Fruit fly (Drosophila melanogaster): ENCODE results near the gene Atac3.

Atac3 gene

DNA sequence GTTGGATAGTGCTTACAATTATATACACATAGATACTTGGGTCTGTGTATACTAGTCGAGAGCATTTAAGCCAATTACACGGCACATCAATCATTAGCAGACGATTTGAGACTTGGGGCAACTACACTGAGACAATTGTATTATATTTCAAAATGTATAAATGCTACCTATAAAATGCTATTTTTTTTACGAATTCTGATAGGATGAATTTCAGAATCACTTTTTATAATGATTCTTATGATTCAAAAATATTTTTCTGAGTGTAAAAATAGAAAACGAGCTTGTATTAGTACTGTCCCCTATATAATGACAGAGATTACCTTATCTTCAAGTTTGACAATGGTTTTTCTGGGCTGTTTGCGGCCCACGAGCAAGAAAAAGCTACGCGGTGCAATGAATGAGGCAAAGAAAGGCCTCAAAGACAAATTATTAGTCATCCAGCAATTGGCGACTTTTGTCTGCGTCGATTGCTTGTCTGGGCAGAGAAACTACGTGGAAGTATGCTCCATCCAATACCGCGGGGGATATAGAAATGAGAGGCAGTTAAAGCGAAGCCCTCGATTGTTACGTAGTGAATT lies 22.9 kb upstream of the Atac3 start (continued):
- TF ChIP-seq Gsc (GFP tag; IDR thresholded peaks at IDR 0.05) (no peak), Dad (GFP tag; optimal IDR thresholded peaks at IDR 0.05) (peak; percentile 52), lmd (GFP tag; IDR thresholded peaks at IDR 0.05) (peak; percentile 85), Hand (GFP tag; optimal IDR thresholded peaks at IDR 0.05) (peak; percentile 36), Ssrp (tag; optimal IDR thresholded peaks at IDR 0.05) (peak; percentile 47), CG1792 (GFP tag; optimal IDR thresholded peaks at IDR 0.05) (peak; percentile 47), disco-r (GFP tag; optimal IDR thresholded peaks at IDR 0.05) (no peak), Hr51 (GFP tag; optimal IDR thresholded peaks at IDR 0.05) (peak; percentile 34 to 80), emc (GFP tag; optimal IDR thresholded peaks at IDR 0.05) (no peak), slbo (GFP tag; IDR thresholded peaks at IDR 0.05) (peak; percentile 85), p53 (GFP tag; optimal IDR thresholded peaks at IDR 0.05) (no peak), en (GFP tag; optimal IDR thresholded peaks at IDR 0.05) (no peak), sr (GFP tag; IDR thresholded peaks at IDR 0.05) (no peak), exex (tag; optimal IDR thresholded peaks at IDR 0.05) (peak; percentile 88), CG17328 (GFP tag; IDR thresholded peaks at IDR 0.05) (peak; percentile 77), ftz-f1 (GFP tag; optimal IDR thresholded peaks at IDR 0.05) (no peak), tap (tag; optimal IDR thresholded peaks at IDR 0.05) (peak; percentile 68), nau (GFP tag; optimal IDR thresholded peaks at IDR 0.05) (no peak), CG18011 (GFP tag; optimal IDR thresholded peaks at IDR 0.05) (no peak), NfI (GFP tag; optimal IDR thresholded peaks at IDR 0.05) (peak; percentile 43), CG11247 (GFP tag; IDR thresholded peaks at IDR 0.05) (peak; percentile 83), Med (GFP tag) (peak; percentile 92), knrl (GFP tag; IDR thresholded peaks at IDR 0.05; ENCODE audit: partially characterized antibody) (no peak), Rx (GFP tag; IDR thresholded peaks at IDR 0.05) (peak; percentile 55; the same call in 1 of the 2 replicates), CG8924 (tag; optimal IDR thresholded peaks at IDR 0.05) (peak; percentile 77), ci (GFP tag; IDR thresholded peaks at IDR 0.05) (peak; percentile 70; the same call in 2 of the 3 replicates), tna (GFP tag; IDR thresholded peaks at IDR 0.05; ENCODE audit: partially characterized antibody) (no peak), CG6683 (GFP tag; optimal IDR thresholded peaks at IDR 0.05) (peak; percentile 16), CG18599 (GFP tag; optimal IDR thresholded peaks at IDR 0.05) (peak; percentile 85), HHEX (GFP tag; optimal IDR thresholded peaks at IDR 0.05) (peak; percentile 79), CG17912 (GFP tag; optimal IDR thresholded peaks at IDR 0.05) (no peak), Awh (GFP tag; IDR thresholded peaks at IDR 0.05) (peak; percentile 72), gem (tag; optimal IDR thresholded peaks at IDR 0.05) (peak; percentile 84), kni (GFP tag; optimal IDR thresholded peaks at IDR 0.05) (no peak), Camta (GFP tag; optimal IDR thresholded peaks at IDR 0.05) (peak; percentile 61), CG10366 (GFP tag; IDR thresholded peaks at IDR 0.05) (peak; percentile 65), CG12219 (GFP tag; optimal IDR thresholded peaks at IDR 0.05) (peak; percentile 40), amos (GFP tag; IDR thresholded peaks at IDR 0.05; ENCODE audit: partially characterized antibody) (no peak), az2 (GFP tag; optimal IDR thresholded peaks at IDR 0.05) (peak; percentile 70), Sox100B (GFP tag; optimal IDR thresholded peaks at IDR 0.05) (no peak), rib (GFP tag; IDR thresholded peaks at IDR 0.05) (peak; percentile 77), CG32532 (GFP tag; IDR thresholded peaks at IDR 0.05) (peak; percentile 87), maf-S (GFP tag; optimal IDR thresholded peaks at IDR 0.05) (peak; percentile 32), crol (GFP tag; IDR thresholded peaks at IDR 0.05) (no peak), da (GFP tag; optimal IDR thresholded peaks at IDR 0.05) (no peak), Antp (GFP tag; optimal IDR thresholded peaks at IDR 0.05) (peak; percentile 4), MTF-1 (GFP tag; optimal IDR thresholded peaks at IDR 0.05; ENCODE audit: borderline replicate concordance) (no peak), CG4730 (GFP tag; IDR thresholded peaks at IDR 0.05) (peak; percentile 72), CG13287 (GFP tag; IDR thresholded peaks at IDR 0.05; ENCODE audit: partially characterized antibody) (no peak), HLH4C (GFP tag; IDR thresholded peaks at IDR 0.05; ENCODE audit: partially characterized antibody) (no peak)
